Fruit fly (Drosophila melanogaster) whole organism, adult: ENCODE results near the gene Hcs.
A peak's percentile ranks its signal among the peaks of the same experiment; 100 is the strongest.

Source experiments
- CG11617 ChIP-seq: fragments of 200-800 bp; sonication (Bioruptor generic); optimal IDR thresholded peaks from 2 replicates; lab custom pipeline; 2017; ENCODE audit warnings: mild to moderate bottlenecking, missing biosample characterization, missing genetic modification reagents, missing genetic modification characterization
- CG12768 ChIP-seq: fragments of 200-800 bp; sonication (Bioruptor generic); optimal IDR thresholded peaks from 2 replicates; lab custom pipeline; 2017; ENCODE audit warnings: missing biosample characterization, missing genetic modification characterization, mild to moderate bottlenecking, moderate library complexity, missing genetic modification reagents
- CG14711 ChIP-seq: fragments of 200-800 bp; sonication (Bioruptor generic); optimal IDR thresholded peaks from 2 replicates; lab custom pipeline; 2018; ENCODE audit warnings: missing biosample characterization, mild to moderate bottlenecking, missing genetic modification characterization, moderate library complexity
- CG1620 ChIP-seq: fragments of 200-800 bp; sonication (Bioruptor generic); optimal IDR thresholded peaks from 2 replicates; lab custom pipeline; 2016; ENCODE audit warnings: missing biosample characterization, missing genetic modification characterization
- CG33017 ChIP-seq: fragments of 200-800 bp; sonication (Bioruptor generic); optimal IDR thresholded peaks from 2 replicates; lab custom pipeline; 2018; ENCODE audit warnings: missing biosample characterization, mild to moderate bottlenecking, missing genetic modification characterization, moderate library complexity
- CG5204 ChIP-seq: fragments of 200-800 bp; sonication (Bioruptor generic); optimal IDR thresholded peaks from 2 replicates; lab custom pipeline; 2016; ENCODE audit warnings: missing biosample characterization, missing genetic modification characterization
- CG7045 ChIP-seq: fragments of 200-800 bp; sonication (Bioruptor generic); optimal IDR thresholded peaks from 2 replicates; lab custom pipeline; 2017; ENCODE audit warnings: missing biosample characterization, mild to moderate bottlenecking, missing genetic modification characterization
- CG7101 ChIP-seq: fragments of 200-800 bp; sonication (Bioruptor generic); optimal IDR thresholded peaks from 2 replicates; lab custom pipeline; 2018; ENCODE audit warnings: missing biosample characterization, mild to moderate bottlenecking, missing genetic modification characterization, moderate library complexity
- Clk ChIP-seq: fragments of 200-800 bp; sonication (Bioruptor generic); optimal IDR thresholded peaks from 2 replicates; lab custom pipeline; 2017; ENCODE audit warnings: missing biosample characterization, missing genetic modification characterization
- Crg-1 ChIP-seq: fragments of 200-800 bp; sonication (Bioruptor generic); optimal IDR thresholded peaks from 2 replicates; lab custom pipeline; 2016; ENCODE audit warnings: missing biosample characterization, missing genetic modification characterization
- Hr96 ChIP-seq: fragments of 200-800 bp; sonication (Bioruptor generic); optimal IDR thresholded peaks from 2 replicates; lab custom pipeline; 2016; ENCODE audit warnings: missing biosample characterization, missing genetic modification characterization
- Mnt ChIP-seq: fragments of 200-800 bp; sonication (Bioruptor generic); optimal IDR thresholded peaks from 2 replicates; lab custom pipeline; 2016; ENCODE audit warnings: missing biosample characterization, mild to moderate bottlenecking, missing genetic modification characterization
- bab1 ChIP-seq: fragments of 200-800 bp; sonication (Bioruptor generic); optimal IDR thresholded peaks from 3 replicates; lab custom pipeline; 2019; ENCODE audit warnings: missing biosample characterization, mild to moderate bottlenecking, missing genetic modification characterization, moderate library complexity
- cic ChIP-seq: fragments of 200-800 bp; sonication (Bioruptor generic); optimal IDR thresholded peaks from 2 replicates; lab custom pipeline; 2017; ENCODE audit warnings: missing biosample characterization, mild to moderate bottlenecking, missing genetic modification characterization, moderate library complexity
- cnc ChIP-seq, 2 experiments: fragments of >200 bp; optimal IDR thresholded peaks; 2 replicates each; lab custom pipeline; 2017
- kay ChIP-seq: fragments of 200-800 bp; sonication (Bioruptor generic); peaks from one replicate; lab custom pipeline; 2016; ENCODE audit warnings: missing biosample characterization, missing genetic modification characterization, borderline replicate concordance
- ovo ChIP-seq: fragments of 200-800 bp; sonication (Bioruptor generic); optimal IDR thresholded peaks from 2 replicates; lab custom pipeline; 2016; ENCODE audit warnings: missing biosample characterization, missing genetic modification characterization
- pad ChIP-seq: fragments of 200-800 bp; sonication (Bioruptor generic); optimal IDR thresholded peaks from 3 replicates; lab custom pipeline; 2017; ENCODE audit warnings: missing biosample characterization, missing genetic modification characterization, mild to moderate bottlenecking, moderate library complexity, missing genetic modification reagents
- tj ChIP-seq: fragments of 200-800 bp; sonication (Bioruptor generic); optimal IDR thresholded peaks from 3 replicates; lab custom pipeline; 2017; ENCODE audit warnings: missing biosample characterization, mild to moderate bottlenecking, missing genetic modification characterization, moderate library complexity
- toe ChIP-seq: fragments of 200-800 bp; sonication (Bioruptor generic); optimal IDR thresholded peaks from 2 replicates; lab custom pipeline; 2016; ENCODE audit warnings: missing biosample characterization, missing genetic modification characterization

The Hcs gene

DNA sequence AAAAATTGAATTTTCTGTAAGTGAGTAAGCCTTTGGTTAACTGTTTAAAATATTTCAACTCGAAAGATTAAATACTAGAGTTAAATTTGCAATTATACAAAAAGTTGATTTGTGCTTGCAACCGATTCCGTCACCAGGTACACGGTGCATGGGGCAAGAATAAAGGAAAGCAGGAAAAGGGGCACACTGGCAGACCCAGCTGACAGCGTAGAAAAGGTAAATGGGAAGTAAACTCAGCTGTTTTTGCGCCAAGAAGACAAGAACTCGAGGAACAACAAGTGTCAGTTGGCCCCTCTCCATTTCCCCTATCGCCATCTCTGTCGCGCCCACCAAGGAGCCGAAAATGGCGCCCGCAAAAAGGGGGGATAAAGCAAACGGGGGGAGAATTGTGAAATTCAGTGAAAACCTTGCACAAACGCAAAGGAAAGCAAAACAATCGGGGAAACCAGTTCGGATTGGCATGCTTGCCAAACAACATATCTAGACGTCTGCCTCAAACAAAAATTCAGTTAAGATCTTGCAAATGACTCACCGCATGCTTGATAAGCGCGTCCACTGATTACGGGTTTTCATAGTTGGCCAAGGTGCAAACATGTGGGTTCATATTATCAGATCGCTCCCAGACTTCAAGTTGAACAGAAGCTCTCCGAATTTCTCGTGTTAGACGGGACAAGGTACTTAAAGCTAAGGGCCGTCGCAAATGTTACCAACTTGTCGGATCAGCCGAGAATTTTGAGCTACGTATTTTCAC is 11.3 kb upstream of the Hcs start:
- TF ChIP-seq ovo (GFP tag; lab: Kevin White, UChicago) (no peak), CG7045 (GFP tag; lab: Kevin White, UChicago) (no peak), cic (GFP tag; lab: Kevin White, UChicago) (no peak), CG14711 (tag; lab: Kevin White, UChicago) (no peak), CG12768 (GFP tag; lab: Kevin White, UChicago) (no peak), Clk (no peak), pad (GFP tag; lab: Kevin White, UChicago) (peak; percentile 28), CG1620 (GFP tag; lab: Kevin White, UChicago) (no peak), CG11617 (no peak), tj (GFP tag; lab: Kevin White, UChicago) (peak; percentile 66)

DNA sequence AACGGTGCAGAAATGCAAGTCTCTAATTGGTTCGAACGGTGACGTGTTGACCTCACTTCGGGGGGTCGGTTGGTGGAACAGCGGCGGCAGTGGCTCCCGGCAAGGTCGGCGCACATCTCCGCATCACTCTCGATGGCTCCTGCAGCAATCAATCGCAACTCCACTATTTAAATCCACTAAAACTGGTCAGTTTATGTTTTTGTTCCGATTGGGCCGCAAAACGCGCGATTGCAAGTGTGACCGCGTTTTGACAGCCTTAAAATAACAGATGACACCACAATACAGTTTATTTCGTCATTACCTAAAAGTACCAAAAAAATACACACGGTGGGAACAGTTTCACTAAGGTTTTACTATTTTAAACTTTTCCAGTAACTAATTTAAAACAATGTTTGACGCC is 10.2 kb upstream of the Hcs start, which contains the start of gene PEK:
Gene PEK, minus strand, starts transcription at position 273 of the 400 bp plus-strand sequence.
- TF ChIP-seq bab1 (GFP tag; lab: Kevin White, UChicago) (peak; percentile 60), CG1620 (GFP tag; lab: Kevin White, UChicago) (no peak), CG7101 (tag; lab: Kevin White, UChicago) (no peak), ovo (GFP tag; lab: Kevin White, UChicago) (no peak), cic (GFP tag; lab: Kevin White, UChicago) (no peak), kay (no peak), Mnt (peak; percentile 5), CG14711 (tag; lab: Kevin White, UChicago) (peak; percentile 3), CG11617 (no peak), pad (GFP tag; lab: Kevin White, UChicago) (no peak)

DNA sequence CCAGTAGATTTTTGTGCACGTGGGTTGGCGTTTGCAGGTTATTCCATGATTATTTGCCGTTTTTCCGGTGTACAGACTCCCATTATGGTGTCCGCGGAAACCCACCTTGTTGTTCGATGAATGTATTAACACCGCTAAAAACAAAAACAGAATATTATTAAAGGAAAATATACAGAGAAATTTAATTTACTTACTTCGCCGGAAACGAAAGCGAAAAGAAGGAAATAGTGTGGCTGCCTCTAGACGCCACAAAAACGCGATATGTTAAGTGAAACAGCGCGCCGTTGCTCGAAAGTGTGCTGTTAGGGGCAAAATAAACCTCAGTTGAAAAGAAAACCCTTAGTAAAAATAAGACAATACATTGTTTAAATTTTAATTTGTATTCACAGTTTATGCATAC is 7.8 kb upstream of the Hcs start, which contains the start of gene RpL35A:
Gene RpL35A, minus strand, starts transcription at position 227 of the 400 bp plus-strand sequence.
- TF ChIP-seq CG7101 (tag; lab: Kevin White, UChicago): peak; percentile 85
- peak; percentile 70 for TF ChIP-seq Crg-1 (GFP tag; lab: Kevin White, UChicago)
- TF ChIP-seq pad (GFP tag; lab: Kevin White, UChicago): peak; percentile 59
- TF ChIP-seq Clk: no peak
- TF ChIP-seq bab1 (GFP tag; lab: Kevin White, UChicago): peak; percentile 85
- TF ChIP-seq CG33017: peak; percentile 83
- peak; percentile 52 for TF ChIP-seq tj (GFP tag; lab: Kevin White, UChicago)
- peak; percentile 86 for TF ChIP-seq CG11617
- TF ChIP-seq kay: no peak
- TF ChIP-seq ovo (GFP tag; lab: Kevin White, UChicago): peak; percentile 55
- peak; percentile 51 for TF ChIP-seq cic (GFP tag; lab: Kevin White, UChicago)
- peak; percentile 82 for TF ChIP-seq Hr96 (GFP tag; lab: Kevin White, UChicago)
- peak; percentile 92 for TF ChIP-seq Mnt
- peak; percentile 79 for TF ChIP-seq CG12768 (GFP tag; lab: Kevin White, UChicago)
- peak; percentile 67 for TF ChIP-seq CG14711 (tag; lab: Kevin White, UChicago)
- no peak for TF ChIP-seq CG5204 (GFP tag; lab: Kevin White, UChicago)
- TF ChIP-seq CG7045 (GFP tag; lab: Kevin White, UChicago): peak; percentile 69
- TF ChIP-seq CG1620 (GFP tag; lab: Kevin White, UChicago): peak; percentile 73
- no peak for TF ChIP-seq cnc (optimal IDR thresholded peaks at IDR 0.05; lab: Kevin White, UChicago)
- no peak for TF ChIP-seq toe

DNA sequence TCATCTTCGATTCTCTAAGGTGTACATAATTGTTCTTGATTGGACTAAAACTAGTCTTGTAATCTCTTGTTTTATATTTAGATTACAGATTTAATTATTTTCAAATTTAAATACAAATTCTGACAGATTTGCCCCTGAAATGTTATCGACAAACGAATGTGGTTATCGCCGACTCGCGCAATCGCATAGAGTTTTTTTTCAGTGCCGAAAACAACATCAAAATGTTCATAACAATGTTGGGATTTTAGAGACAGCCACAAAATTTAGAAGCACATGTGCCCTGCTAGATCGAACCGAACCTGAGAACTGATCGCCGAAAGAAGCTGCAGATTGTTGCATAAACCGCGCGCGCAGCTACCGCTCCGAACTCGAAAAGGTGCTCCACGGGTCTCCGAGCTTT is 7.1 kb upstream of the Hcs start, which contains the start of gene POLDIP2:
Gene POLDIP2, plus strand, starts transcription at position 160 of the 400 bp plus-strand sequence.
- TF ChIP-seq Mnt: peak; percentile 37
- TF ChIP-seq CG1620 (GFP tag; lab: Kevin White, UChicago): no peak

DNA sequence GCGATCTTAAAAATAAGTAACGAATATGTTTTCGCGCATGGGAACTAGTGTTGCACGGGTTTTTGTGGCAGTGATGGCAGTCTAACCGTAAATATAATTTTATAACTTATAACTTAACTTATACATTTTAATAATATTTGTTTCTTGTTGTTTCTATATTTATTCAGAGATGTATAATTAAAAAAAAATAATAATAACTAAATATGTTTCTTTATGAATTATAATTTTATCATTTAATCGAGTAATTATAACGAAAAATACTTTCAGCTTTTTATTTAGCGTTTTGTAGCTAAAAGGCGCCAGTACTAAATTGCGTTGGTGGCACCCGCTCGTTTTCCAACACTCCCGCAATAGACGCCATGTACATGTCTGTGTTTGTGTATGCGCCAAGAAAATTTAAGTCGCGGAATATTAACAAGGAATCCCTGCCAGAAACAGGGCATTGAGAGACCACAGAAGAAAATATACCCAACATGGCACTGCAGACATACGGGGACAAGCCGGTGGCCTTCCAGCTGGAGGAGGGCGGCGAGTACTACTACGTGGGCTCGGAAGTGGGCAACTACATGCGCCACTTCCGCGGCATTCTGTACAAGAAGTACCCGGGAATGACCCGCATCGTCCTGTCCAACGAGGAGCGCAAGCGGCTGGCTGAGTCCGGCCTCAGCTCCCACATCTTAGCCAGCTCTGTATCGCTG is 4.0 kb upstream of the Hcs start, which contains the start of the genes mRpL44 and Snr1:
Gene mRpL44, minus strand, starts transcription at position 51 of the 698 bp plus-strand sequence.
Gene Snr1, plus strand, starts transcription at position 341 of the 698 bp plus-strand sequence.
- no peak for TF ChIP-seq cnc (optimal IDR thresholded peaks at IDR 0.05; lab: Kevin White, UChicago)
- TF ChIP-seq tj (GFP tag; lab: Kevin White, UChicago): no peak
- TF ChIP-seq CG7045 (GFP tag; lab: Kevin White, UChicago): peak; percentile 65
- TF ChIP-seq pad (GFP tag; lab: Kevin White, UChicago): peak; percentile 72
- TF ChIP-seq CG14711 (tag; lab: Kevin White, UChicago): peak; percentile 71
- TF ChIP-seq CG11617: peak; percentile 76
- TF ChIP-seq toe: no peak
- no peak for TF ChIP-seq CG5204 (GFP tag; lab: Kevin White, UChicago)
- peak; percentile 73 for TF ChIP-seq Crg-1 (GFP tag; lab: Kevin White, UChicago)
- no peak for TF ChIP-seq kay
- no peak for TF ChIP-seq Hr96 (GFP tag; lab: Kevin White, UChicago)
- no peak for TF ChIP-seq Clk
- TF ChIP-seq CG7101 (tag; lab: Kevin White, UChicago): peak; percentile 84
- TF ChIP-seq bab1 (GFP tag; lab: Kevin White, UChicago): peak; percentile 13
- TF ChIP-seq CG1620 (GFP tag; lab: Kevin White, UChicago): peak; percentile 42
- peak; percentile 72 for TF ChIP-seq CG12768 (GFP tag; lab: Kevin White, UChicago)
- TF ChIP-seq CG33017: peak; percentile 72
- peak; percentile 44 for TF ChIP-seq cic (GFP tag; lab: Kevin White, UChicago)
- peak; percentile 25 for TF ChIP-seq ovo (GFP tag; lab: Kevin White, UChicago)
- peak; percentile 72 for TF ChIP-seq Mnt
